Fruit fly (Drosophila melanogaster): ENCODE data around the gene ncd.

Gene ncd

DNA sequence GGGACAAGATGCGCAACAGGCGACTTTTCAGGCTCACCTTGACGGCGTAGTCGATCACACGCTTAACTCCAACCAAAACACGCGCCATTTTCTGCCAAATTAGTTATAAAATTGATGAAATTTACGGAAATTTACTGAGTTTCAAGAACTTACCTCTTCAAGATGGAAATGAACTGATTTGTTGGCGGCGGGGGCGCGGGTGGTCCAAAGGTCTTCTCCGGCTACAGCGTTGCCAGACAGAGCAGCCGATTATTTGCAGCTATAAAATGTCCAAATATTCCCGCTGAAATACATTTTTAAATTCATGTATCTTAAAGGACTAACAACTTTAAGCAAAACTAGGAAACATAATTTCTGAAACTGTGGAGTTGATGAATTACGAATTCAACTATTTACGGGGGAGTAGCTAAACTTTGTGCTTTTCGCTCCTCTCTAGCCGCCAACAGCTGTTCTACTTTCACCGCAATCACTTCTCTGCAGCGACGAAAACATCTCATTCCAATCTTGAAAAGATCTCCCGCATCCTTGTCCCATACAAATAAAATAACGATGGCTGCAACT is 4.1 kb downstream of the ncd start, which contains the start of the genes Etfb and CG7789:
Gene Etfb, minus strand, starts transcription at position 193 of the 561 bp plus-strand sequence.
Gene CG7789, plus strand, starts transcription at position 444 of the 561 bp plus-strand sequence.
- peak; percentile 87 for TF ChIP-seq CG17801 (GFP tag; optimal IDR thresholded peaks at IDR 0.05; ENCODE audit: partially characterized antibody)

dm6 chr3R:29799681-29800028 is 7.3 kb downstream of the ncd start:
- TF ChIP-seq CG17801 (GFP tag; optimal IDR thresholded peaks at IDR 0.05; ENCODE audit: partially characterized antibody) = no peak

dm6 chr3R:29798966-29799680 is 7.8 kb downstream of the ncd start, which contains the start of the genes Rnb and Drice:
TSS of gene Rnb (minus strand) at chr3R:29799354.
TSS of gene Drice (plus strand) at chr3R:29799658.
- peak; percentile 76 for TF ChIP-seq CG17801 (GFP tag; optimal IDR thresholded peaks at IDR 0.05; ENCODE audit: partially characterized antibody)

DNA sequence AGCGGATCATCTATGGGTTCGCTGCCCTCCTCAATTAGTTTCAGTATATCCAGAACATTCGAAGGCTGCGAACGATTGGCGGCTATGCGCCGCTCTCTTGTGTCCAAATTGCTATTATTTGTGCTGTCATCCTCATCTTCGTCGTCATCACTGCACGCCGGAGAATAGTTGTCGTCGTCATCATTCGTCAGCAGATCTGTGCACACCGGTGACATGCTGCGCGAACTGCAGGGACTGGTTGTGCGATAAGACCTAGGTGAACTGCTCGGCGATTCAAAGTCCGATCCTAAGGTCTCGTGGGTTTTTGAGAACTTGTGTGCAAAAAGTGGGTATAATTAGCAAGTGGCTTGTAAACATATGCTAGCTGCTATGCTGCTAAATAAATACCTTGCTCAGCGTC is 9.7 kb downstream of the ncd start:
- TF ChIP-seq CG17801 (GFP tag; optimal IDR thresholded peaks at IDR 0.05; ENCODE audit: partially characterized antibody) = no peak

dm6 chr3R:29794161-29794882 is 12.6 kb downstream of the ncd start, which contains the start of gene sro:
TSS of gene sro (plus strand) at chr3R:29794597.
- TF ChIP-seq CG17801 (GFP tag; optimal IDR thresholded peaks at IDR 0.05; ENCODE audit: partially characterized antibody) = peak; percentile 59

DNA sequence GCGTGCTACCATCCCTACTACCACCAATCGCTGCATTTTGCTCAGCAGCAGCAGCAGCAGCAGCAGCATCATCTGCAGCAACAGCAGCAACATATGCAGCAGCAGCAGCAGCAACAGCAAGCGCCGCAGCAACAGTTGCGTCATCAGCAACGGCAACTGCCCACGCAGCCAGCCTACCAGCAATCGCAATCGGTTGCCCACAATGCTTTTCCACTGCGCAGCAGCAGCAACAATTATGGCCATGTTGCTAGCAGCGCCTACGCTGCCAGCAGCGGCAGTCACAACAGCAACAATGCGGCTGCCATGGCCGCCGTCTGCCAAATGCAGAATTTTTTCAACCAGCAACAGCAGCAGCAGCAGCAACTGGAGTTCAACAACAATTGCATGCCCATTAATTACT is 16.7 kb downstream of the ncd start:
- no peak for TF ChIP-seq CG17801 (GFP tag; optimal IDR thresholded peaks at IDR 0.05; ENCODE audit: partially characterized antibody)

DNA sequence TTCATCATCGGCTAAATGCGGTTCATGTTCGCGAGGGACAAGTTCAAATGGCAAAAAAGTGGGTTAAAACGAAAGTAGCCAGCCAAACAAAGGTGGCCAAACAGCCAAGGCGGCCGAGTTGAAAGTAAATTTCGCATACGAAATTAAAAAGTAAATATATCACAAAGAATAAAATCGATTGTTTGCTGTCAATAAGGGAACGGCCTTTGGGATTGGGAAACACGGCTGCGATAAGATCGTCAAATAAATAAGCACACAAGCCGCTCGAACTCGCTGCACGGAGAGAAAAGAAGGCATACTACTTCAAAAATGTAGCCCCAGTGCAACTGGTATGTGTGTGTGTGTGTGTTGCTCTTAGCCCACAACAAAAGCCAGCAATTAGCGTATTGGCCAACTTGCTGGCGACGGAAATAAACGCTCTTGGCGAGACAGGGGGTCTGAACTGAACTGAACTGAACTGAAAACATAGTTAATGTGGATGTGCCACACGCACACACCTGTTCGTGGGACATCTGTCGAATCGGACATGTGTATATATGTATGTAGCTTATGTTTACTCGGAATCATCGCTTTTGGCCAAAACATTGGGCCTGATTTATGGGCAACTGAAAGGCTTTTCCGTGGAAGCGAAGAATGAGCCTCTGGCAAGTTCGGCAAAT is 18.9 kb downstream of the ncd start:
- TF ChIP-seq CG17801 (GFP tag; optimal IDR thresholded peaks at IDR 0.05; ENCODE audit: partially characterized antibody) = no peak

DNA sequence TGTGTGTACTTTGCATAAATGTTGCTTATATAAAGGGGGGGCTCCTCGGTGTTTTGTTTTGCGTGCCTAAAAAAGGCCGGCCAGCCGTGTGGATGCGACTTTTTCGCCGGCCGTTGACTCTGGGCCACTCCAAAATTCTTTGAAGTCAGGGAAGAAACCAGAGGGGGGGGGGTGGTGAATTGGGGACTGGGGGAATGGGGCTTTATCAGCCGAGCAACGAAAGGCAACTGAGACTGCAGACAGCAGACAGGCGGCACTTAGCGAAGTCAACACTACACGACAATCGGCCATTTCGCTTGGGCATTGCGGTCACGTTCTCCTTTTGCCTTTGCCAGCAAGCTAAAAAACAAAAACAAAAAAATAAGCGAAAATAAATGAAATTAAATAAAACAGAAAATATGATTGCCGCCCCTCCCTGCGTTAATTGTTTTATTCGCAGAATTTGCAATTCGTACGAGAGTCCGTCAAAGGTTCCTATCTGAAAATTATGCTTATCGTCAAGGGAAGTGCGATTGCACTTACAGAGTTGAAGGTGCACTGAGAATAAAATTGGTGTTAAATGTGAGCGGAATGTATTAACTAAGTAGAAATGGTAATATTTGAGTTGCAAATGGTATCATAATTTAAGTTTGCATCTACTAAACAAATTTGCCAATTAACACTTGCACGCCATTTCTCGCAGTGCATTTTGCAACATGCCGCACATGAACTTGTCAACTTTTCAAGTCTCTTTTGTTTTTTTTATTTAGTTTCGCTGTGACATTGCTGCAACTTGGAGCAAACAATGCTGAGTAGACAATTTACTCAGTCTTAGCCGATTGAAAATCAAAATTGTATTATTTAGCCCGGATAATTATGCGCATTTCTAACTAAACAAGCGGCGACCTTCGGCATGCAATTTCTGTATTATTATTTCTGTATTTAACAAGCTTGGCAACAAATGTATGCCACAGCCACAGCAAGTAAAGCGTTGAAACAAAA is 20.6 kb downstream of the ncd start:
- peak; percentile 37 for TF ChIP-seq CG17801 (GFP tag; optimal IDR thresholded peaks at IDR 0.05; ENCODE audit: partially characterized antibody)

DNA sequence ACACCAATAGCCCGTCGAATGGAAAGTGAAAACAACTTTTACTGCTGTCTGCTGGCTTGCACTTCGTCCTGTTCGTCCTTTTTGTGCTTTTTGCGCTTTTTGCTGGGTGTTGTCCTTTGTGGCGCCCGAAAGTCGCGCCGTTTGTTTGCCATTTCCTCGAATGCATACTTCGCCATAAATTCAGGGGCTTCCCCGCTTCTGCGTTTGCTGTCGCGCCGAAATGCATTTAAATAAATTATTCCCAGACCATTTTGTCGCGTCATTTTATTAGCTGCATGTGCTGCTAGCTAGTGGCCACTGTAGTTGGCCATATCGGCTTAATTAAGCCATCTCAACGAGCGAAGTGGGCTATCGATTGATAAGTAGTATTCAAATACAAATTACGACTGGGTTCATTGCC is 21.7 kb downstream of the ncd start:
- no peak for TF ChIP-seq CG17801 (GFP tag; optimal IDR thresholded peaks at IDR 0.05; ENCODE audit: partially characterized antibody)

dm6 chr3R:29783210-29783609 is 23.7 kb downstream of the ncd start:
- no peak for TF ChIP-seq CG17801 (GFP tag; optimal IDR thresholded peaks at IDR 0.05; ENCODE audit: partially characterized antibody)

- peak; percentile 61 for TF ChIP-seq CG17801 (GFP tag; optimal IDR thresholded peaks at IDR 0.05; ENCODE audit: partially characterized antibody)
Measured at dm6 chr3R:29782367-29782766, 24.6 kb downstream of the ncd start.

DNA sequence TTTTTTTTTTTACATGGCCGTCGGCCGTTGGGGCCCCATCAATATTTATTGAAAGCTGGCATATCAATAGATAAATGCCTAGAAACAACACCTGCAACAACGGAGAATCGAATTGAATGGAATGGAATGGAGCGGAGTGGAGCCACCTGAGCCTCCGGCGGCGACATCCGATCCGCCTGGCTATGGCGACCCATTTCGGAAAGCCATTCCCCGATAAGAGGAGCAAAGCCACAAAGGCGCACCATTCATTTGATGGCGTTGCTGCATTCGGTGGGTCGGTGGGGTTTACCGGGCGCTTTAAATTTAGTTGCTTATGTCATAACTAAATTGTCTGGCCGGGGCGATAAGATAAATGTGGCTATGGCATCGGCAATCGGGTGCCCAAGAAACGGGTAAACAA is 25.1 kb downstream of the ncd start:
- TF ChIP-seq CG17801 (GFP tag; optimal IDR thresholded peaks at IDR 0.05; ENCODE audit: partially characterized antibody) = no peak

dm6 chr3R:29780402-29781029 is 26.4 kb downstream of the ncd start, which contains the start of gene fig:
TSS of gene fig (minus strand) at chr3R:29780452.
- TF ChIP-seq CG17801 (GFP tag; optimal IDR thresholded peaks at IDR 0.05; ENCODE audit: partially characterized antibody) = no peak

DNA sequence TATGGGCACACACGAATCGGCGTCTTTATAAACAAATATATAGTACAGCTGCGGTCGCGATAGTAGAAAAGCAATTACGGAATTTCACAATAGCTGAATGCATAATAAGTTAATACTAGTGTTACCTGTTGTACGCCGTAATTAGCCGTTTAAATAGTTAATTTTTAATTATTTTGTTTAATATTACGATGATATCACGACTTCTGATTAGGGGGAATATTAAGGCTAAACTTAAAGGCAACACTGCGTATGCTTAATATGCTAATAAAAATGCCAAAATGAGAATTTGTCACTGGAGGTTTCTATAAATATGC is 28.0 kb downstream of the ncd start:
- no peak for TF ChIP-seq CG17801 (GFP tag; optimal IDR thresholded peaks at IDR 0.05; ENCODE audit: partially characterized antibody)
